Worm (Caenorhabditis elegans) whole organism, L1 larva: Measurements from ENCODE around the gene oac-30.

ENCODE experiments used
- ama-1 ChIP-seq: fragments of 150-350 bp; optimal IDR thresholded peaks from 2 replicates; lab custom pipeline; 2014
- ceh-82 ChIP-seq, 3 experiments: fragments of 150-350 bp in 1 of 3; sonication (generic microtip) in 2 of 3; optimal IDR thresholded peaks; 2 replicates each; lab custom pipeline; 2014 to 2017; ENCODE audit warnings: missing biosample characterization in 3 of 3, missing genetic modification characterization in 3 of 3
- egl-27 ChIP-seq, 2 experiments: fragments of 150-350 bp in 1 of 2; sonication (generic microtip); optimal IDR thresholded peaks; 3 replicates each; lab custom pipeline; 2017 to 2018; ENCODE audit warnings: missing biosample characterization in 2 of 2, missing genetic modification characterization in 2 of 2, missing genetic modification reagents in 2 of 2
- fos-1 ChIP-seq: fragments of 150-350 bp; optimal IDR thresholded peaks from 2 replicates; lab custom pipeline; 2014; ENCODE audit warnings: missing biosample characterization, missing genetic modification characterization
- irx-1 ChIP-seq: sonication (generic microtip); optimal IDR thresholded peaks from 2 replicates; lab custom pipeline; 2016; ENCODE audit warnings: missing genetic modification characterization, missing compliant biosample characterization
- lsy-2 ChIP-seq, 2 experiments: fragments of 150-350 bp; optimal IDR thresholded peaks; 2 replicates each; lab custom pipeline; 2014; ENCODE audit warnings: missing biosample characterization in 2 of 2, missing genetic modification characterization in 2 of 2
- mdl-1 ChIP-seq, 2 experiments: fragments of 150-350 bp; optimal IDR thresholded peaks; 2 replicates each; lab custom pipeline; 2014 to 2017; ENCODE audit warnings: missing biosample characterization in 2 of 2, missing genetic modification characterization in 2 of 2, inconsistent platforms in 1 of 2
- nhr-12 ChIP-seq: sonication (generic microtip); optimal IDR thresholded peaks from 2 replicates; lab custom pipeline; 2017; ENCODE audit warnings: missing biosample characterization, missing genetic modification characterization
- nhr-85 ChIP-seq: sonication (generic microtip); peaks from one replicate; lab custom pipeline; 2016; ENCODE audit warnings: missing genetic modification characterization, inconsistent platforms, missing compliant biosample characterization
- snpc-4 ChIP-seq: fragments of 150-350 bp; optimal IDR thresholded peaks from 2 replicates; lab custom pipeline; 2014; ENCODE audit warnings: missing biosample characterization, missing genetic modification characterization
- sox-4 ChIP-seq: sonication (generic microtip); optimal IDR thresholded peaks from 2 replicates; lab custom pipeline; 2016; ENCODE audit warnings: missing genetic modification characterization, missing compliant biosample characterization
- unc-62 ChIP-seq: fragments of 150-350 bp; optimal IDR thresholded peaks from 2 replicates; lab custom pipeline; 2014; ENCODE audit warnings: missing biosample characterization, missing genetic modification reagents, missing genetic modification characterization

DNA sequence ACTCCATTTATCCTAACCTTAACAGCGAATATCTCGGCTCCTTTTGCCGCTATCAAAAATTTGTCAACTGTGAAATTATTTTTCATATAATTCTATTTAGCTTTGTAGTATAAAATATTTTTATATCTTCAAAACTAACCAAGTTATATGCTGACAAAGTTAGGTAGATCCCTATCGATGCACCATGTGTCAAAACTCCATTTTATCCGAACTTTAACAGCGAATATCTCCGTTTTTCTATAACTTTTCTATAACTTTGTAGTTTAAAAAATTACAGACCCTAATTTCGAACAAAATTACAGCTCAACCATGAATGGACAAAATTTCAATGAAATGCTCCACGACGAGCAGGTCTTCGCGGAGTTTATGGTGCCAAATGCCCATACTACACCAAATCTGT is 29.1 kb upstream of the oac-30 start, which contains the start of gene Y57G7A.2:
- TF ChIP-seq fos-1 (tag; lab: Kevin White, UChicago), result no peak
- no peak for TF ChIP-seq nhr-85 (tag; lab: Kevin White, UChicago)
- no peak for TF ChIP-seq sox-4 (tag; lab: Kevin White, UChicago)
- no peak for TF ChIP-seq unc-62 (GFP tag; lab: Kevin White, UChicago)
- no peak for TF ChIP-seq nhr-12 (tag; lab: Kevin White, UChicago)
- no peak for TF ChIP-seq irx-1 (tag; lab: Kevin White, UChicago)
- TF ChIP-seq lsy-2 (tag; optimal IDR thresholded peaks at IDR 0.05; lab: Kevin White, UChicago), result no peak
- TF ChIP-seq snpc-4 (tag; lab: Kevin White, UChicago), result no peak
- no peak for TF ChIP-seq ama-1
- TF ChIP-seq mdl-1 (tag; optimal IDR thresholded peaks at IDR 0.05; lab: Kevin White, UChicago), result no peak
- no peak for TF ChIP-seq ceh-82 (tag; optimal IDR thresholded peaks at IDR 0.05; lab: Kevin White, UChicago)
- no peak for TF ChIP-seq egl-27 (tag; optimal IDR thresholded peaks at IDR 0.05; lab: Kevin White, UChicago)
